Worm (Caenorhabditis elegans): ENCODE data around the gene F43E2.1.

The F43E2.1 gene

DNA sequence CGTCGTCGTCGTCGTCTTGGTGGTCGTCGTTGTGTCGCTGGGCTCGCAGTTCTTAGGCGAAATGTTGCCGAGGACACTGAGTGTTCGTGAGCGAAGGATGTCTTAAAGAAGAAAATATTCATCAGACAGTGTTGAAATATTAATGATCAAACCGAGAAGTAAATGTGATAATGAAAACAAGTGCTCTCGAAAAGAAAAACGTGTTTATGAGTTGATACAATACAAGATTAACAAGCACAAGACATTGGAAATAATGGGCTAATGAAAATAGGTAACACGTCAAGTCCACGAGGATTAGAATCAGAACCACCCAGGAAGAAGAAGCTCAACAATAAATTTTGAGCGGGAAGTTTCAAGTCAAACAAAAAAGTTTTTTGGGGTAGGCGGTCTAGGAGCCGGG, 36.9 kb downstream of the F43E2.1 start, which contains the start of gene K02A2.5:
TSS of gene K02A2.5 (minus strand) at position 101 of the 400 bp plus-strand sequence.
- TF ChIP-seq ctbp-1 (GFP tag; IDR thresholded peaks at IDR 0.05) (no peak), nhr-237 (tag; optimal IDR thresholded peaks at IDR 0.05) (no peak), ceh-44 (GFP tag; IDR thresholded peaks at IDR 0.05) (no peak), egl-27 (tag; optimal IDR thresholded peaks at IDR 0.05) (no peak), pha-4 (GFP tag; IDR thresholded peaks at IDR 0.05) (no peak), pha-4 (tag; optimal IDR thresholded peaks at IDR 0.05) (no peak), lir-3 (tag; optimal IDR thresholded peaks at IDR 0.05) (no peak), nhr-111 (GFP tag; optimal IDR thresholded peaks at IDR 0.05) (no peak), dve-1 (tag; optimal IDR thresholded peaks at IDR 0.05; ENCODE audit: insufficient read depth) (no peak), ztf-7 (tag; optimal IDR thresholded peaks at IDR 0.05) (no peak), nhr-10 (tag; optimal IDR thresholded peaks at IDR 0.05) (no peak), nhr-42 (GFP tag; IDR thresholded peaks at IDR 0.05) (no peak), ceh-82 (tag; optimal IDR thresholded peaks at IDR 0.05) (no peak), tag-97 (GFP tag; IDR thresholded peaks at IDR 0.05) (no peak), saeg-2 (GFP tag; IDR thresholded peaks at IDR 0.05) (no peak), dmd-8 (GFP tag; IDR thresholded peaks at IDR 0.05) (no peak), mxl-2 (GFP tag; conservative IDR thresholded peaks at IDR 0.05) (no peak), lin-15B (tag; optimal IDR thresholded peaks at IDR 0.05) (no peak)

DNA sequence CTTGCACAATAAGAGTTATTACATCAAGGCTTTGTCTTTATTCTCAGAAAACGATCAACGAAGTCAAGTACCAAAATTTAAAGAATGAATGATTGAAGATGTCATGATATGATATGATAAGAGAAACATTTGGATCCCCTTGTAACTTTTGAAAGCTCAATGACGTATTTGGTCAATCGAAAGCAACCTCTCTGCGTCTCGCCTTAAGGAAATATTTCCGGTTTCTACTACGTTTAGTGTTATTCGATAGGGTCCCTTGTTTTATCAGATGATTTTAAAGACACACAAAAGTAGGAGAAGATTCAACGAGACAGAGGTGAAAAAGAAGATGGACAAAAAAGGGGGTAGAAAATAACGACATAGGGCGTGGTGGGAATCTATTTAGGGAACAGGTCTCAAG, 38.2 kb downstream of the F43E2.1 start:
- no peak for TF ChIP-seq fkh-10 (GFP tag; optimal IDR thresholded peaks at IDR 0.05)
- TF ChIP-seq nhr-48 (tag; optimal IDR thresholded peaks at IDR 0.05): peak; percentile 22
- peak; percentile 37 for TF ChIP-seq nhr-25 (tag; optimal IDR thresholded peaks at IDR 0.05; ENCODE audit: borderline replicate concordance, insufficient read depth)
- peak; percentile 35 for TF ChIP-seq nhr-28 (tag; optimal IDR thresholded peaks at IDR 0.05)
- TF ChIP-seq hlh-11 (tag; optimal IDR thresholded peaks at IDR 0.05): peak; percentile 29
- peak in 1 of 2 experiments; percentile 61 for TF ChIP-seq mdl-1 (tag; optimal IDR thresholded peaks at IDR 0.05)

DNA sequence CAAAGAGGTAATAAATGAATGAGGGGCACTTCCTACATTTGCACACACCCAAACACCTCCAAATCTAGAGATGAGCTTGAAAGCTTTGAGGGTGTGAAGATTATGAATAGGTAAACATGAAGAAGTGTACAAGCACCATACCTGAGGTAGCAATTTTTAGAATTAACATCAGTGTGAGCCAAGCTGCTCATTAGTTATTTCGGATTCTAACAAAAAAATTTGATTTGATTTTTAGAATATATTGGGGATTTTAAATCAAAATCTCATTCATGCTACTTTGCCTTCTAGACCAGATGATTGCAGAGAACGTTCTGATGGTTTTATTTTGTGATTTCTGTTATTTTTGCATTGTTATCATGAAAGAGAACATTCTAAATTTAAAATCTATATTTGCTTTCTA, 38.7 kb downstream of the F43E2.1 start:
- TF ChIP-seq cey-2 (tag; optimal IDR thresholded peaks at IDR 0.05; ENCODE audit: borderline replicate concordance, insufficient read depth) (no peak), unc-62 (GFP tag; optimal IDR thresholded peaks at IDR 0.05 in 1 of 2) (peak in 1 of 2 experiments; percentile 96), unc-62 (tag; optimal IDR thresholded peaks at IDR 0.05) (no peak)

DNA sequence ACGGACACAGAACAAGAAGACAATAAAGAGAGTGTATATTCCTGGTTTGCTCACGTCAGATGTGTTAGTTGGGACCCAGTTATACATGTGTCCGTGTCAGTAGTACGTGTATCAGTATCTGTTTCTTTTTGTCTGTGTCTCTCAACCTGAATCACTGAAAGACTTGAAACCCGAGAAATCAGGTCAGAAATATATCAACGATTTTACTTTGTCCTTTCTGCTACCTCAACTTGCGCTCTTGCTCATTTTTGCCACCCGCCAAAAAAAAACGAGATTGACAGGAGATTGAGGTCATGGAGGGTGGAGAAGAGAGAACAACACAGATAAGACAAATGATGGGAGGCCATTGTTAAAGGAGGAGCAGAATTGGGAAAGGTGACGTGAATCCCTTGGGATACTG, 44.5 kb downstream of the F43E2.1 start:
- TF ChIP-seq attf-4 (tag; optimal IDR thresholded peaks at IDR 0.05): no peak
- peak in 1 of 2 experiments; percentile 89 for TF ChIP-seq unc-62 (GFP tag; optimal IDR thresholded peaks at IDR 0.05 in 1 of 2)
- no peak for TF ChIP-seq unc-62 (tag; optimal IDR thresholded peaks at IDR 0.05)
- TF ChIP-seq aha-1 (tag): peak; percentile 97

DNA sequence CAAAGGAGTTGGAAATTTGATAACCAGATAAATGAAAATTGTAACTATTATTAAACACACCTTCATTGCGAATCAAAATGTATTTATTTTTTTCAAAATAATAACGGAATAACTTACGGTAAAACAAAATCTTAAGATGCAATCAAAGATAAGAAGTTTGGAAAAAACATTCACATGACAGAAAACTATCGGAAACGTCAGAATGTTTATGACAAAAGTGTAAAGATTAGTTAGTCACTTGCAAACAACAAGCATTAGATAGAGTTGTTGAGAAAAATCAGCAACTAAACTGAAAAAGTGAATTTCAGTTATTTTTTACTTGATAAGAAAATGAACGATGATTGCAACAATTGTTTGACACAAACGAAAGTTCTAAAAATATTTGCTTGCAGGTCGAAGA, 45.1 kb downstream of the F43E2.1 start:
- peak in 1 of 2 experiments; percentile 13 for TF ChIP-seq lsy-2 (tag; optimal IDR thresholded peaks at IDR 0.05)
- peak; percentile 69 for TF ChIP-seq nhr-28 (tag; optimal IDR thresholded peaks at IDR 0.05)
- no peak for TF ChIP-seq nhr-10 (tag; optimal IDR thresholded peaks at IDR 0.05)
- TF ChIP-seq ztf-11 (tag; optimal IDR thresholded peaks at IDR 0.05): no peak
- TF ChIP-seq mep-1 (tag; optimal IDR thresholded peaks at IDR 0.05): peak; percentile 59
- no peak for TF ChIP-seq jun-1 (tag; optimal IDR thresholded peaks at IDR 0.05)
- TF ChIP-seq nhr-11 (tag; optimal IDR thresholded peaks at IDR 0.05): no peak
- no peak for TF ChIP-seq unc-39 (tag; optimal IDR thresholded peaks at IDR 0.05)
- TF ChIP-seq aly-2 (tag; optimal IDR thresholded peaks at IDR 0.05): no peak
- no peak for TF ChIP-seq daf-16 (GFP tag; optimal IDR thresholded peaks at IDR 0.05)
- TF ChIP-seq daf-16 (tag; optimal IDR thresholded peaks at IDR 0.05): peak; percentile 93
- TF ChIP-seq daf-8 (GFP tag; IDR thresholded peaks at IDR 0.05): no peak

All from whole organism, L4 larva.